Fruit fly (Drosophila melanogaster): ENCODE data around the gene Myb.

The Myb gene

dm6 chrX:15849021-15849420 lies 8.6 kb downstream of the Myb start, which contains the start of gene sun (continued):
- no peak for TF ChIP-seq Spps (tag; optimal IDR thresholded peaks at IDR 0.05)
- no peak for TF ChIP-seq Blimp-1 (GFP tag; optimal IDR thresholded peaks at IDR 0.05)
- peak; percentile 65 for TF ChIP-seq CG12659 (GFP tag; optimal IDR thresholded peaks at IDR 0.05)
- TF ChIP-seq Ets97D (GFP tag; optimal IDR thresholded peaks at IDR 0.05), result peak; percentile 67
- TF ChIP-seq gt (GFP tag; IDR thresholded peaks at IDR 0.05), result no peak
- peak; percentile 29 for TF ChIP-seq Sry-δ (GFP tag; optimal IDR thresholded peaks at IDR 0.05)
- no peak for TF ChIP-seq CG14965 (GFP tag; optimal IDR thresholded peaks at IDR 0.05; ENCODE audit: borderline replicate concordance)
- TF ChIP-seq exex (tag; optimal IDR thresholded peaks at IDR 0.05), result no peak
- no peak for TF ChIP-seq CG11398 (GFP tag; optimal IDR thresholded peaks at IDR 0.05)
- no peak for TF ChIP-seq CG3281 (GFP tag; optimal IDR thresholded peaks at IDR 0.05)
- TF ChIP-seq B-H2 (GFP tag; optimal IDR thresholded peaks at IDR 0.05), result no peak
- TF ChIP-seq CG6254 (GFP tag; optimal IDR thresholded peaks at IDR 0.05), result no peak
- no peak for TF ChIP-seq CG31441 (GFP tag; IDR thresholded peaks at IDR 0.05)
- TF ChIP-seq CG14441 (GFP tag; IDR thresholded peaks at IDR 0.05), result no peak
- peak; percentile 18 for TF ChIP-seq CG17829 (tag; optimal IDR thresholded peaks at IDR 0.05)
- no peak for TF ChIP-seq zfh2 (GFP tag; optimal IDR thresholded peaks at IDR 0.05)
- peak; percentile 10 for TF ChIP-seq Lhr (GFP tag; optimal IDR thresholded peaks at IDR 0.05)
- no peak for TF ChIP-seq Sox102F (GFP tag; optimal IDR thresholded peaks at IDR 0.05)
- peak; percentile 51 for TF ChIP-seq BEAF-32 (GFP tag; optimal IDR thresholded peaks at IDR 0.05)
- TF ChIP-seq fd96Cb (tag; optimal IDR thresholded peaks at IDR 0.05), result no peak
- peak; percentile 40 for TF ChIP-seq Myb (GFP tag; optimal IDR thresholded peaks at IDR 0.05)
- no peak for TF ChIP-seq bigmax (GFP tag; optimal IDR thresholded peaks at IDR 0.05)
- TF ChIP-seq gfzf (GFP tag; optimal IDR thresholded peaks at IDR 0.05), result peak; percentile 78
- TF ChIP-seq Pdp1 (GFP tag; optimal IDR thresholded peaks at IDR 0.05), result peak in 1 of 2 experiments; percentile 99
- TF ChIP-seq CG18599 (GFP tag; optimal IDR thresholded peaks at IDR 0.05), result no peak
- peak; percentile 55 for TF ChIP-seq CG4617 (GFP tag; optimal IDR thresholded peaks at IDR 0.05; ENCODE audit: borderline replicate concordance)
- TF ChIP-seq BtbVII (GFP tag; optimal IDR thresholded peaks at IDR 0.05), result no peak
- no peak for TF ChIP-seq CG2678 (tag; optimal IDR thresholded peaks at IDR 0.05)
- 0 out of 2 replicates have a peak, but pooled peaks have one; percentile 24 for TF ChIP-seq Atf6 (GFP tag; IDR thresholded peaks at IDR 0.05)
- TF ChIP-seq pb (GFP tag; optimal IDR thresholded peaks at IDR 0.05), result no peak
- no peak for TF ChIP-seq HmgZ (tag; optimal IDR thresholded peaks at IDR 0.05)
- TF ChIP-seq mam (GFP tag; optimal IDR thresholded peaks at IDR 0.05), result no peak
- no peak for TF ChIP-seq NC2α (GFP tag; optimal IDR thresholded peaks at IDR 0.05)
- TF ChIP-seq CG1603 (tag; optimal IDR thresholded peaks at IDR 0.05), result peak; percentile 99
- peak; percentile 82 for TF ChIP-seq CG30020 (tag; optimal IDR thresholded peaks at IDR 0.05)
- 0 out of 3 replicates have a peak, but pooled peaks have one; percentile 32 for TF ChIP-seq HLH4C (GFP tag; IDR thresholded peaks at IDR 0.05; ENCODE audit: partially characterized antibody)
- TF ChIP-seq Bdp1 (GFP tag; optimal IDR thresholded peaks at IDR 0.05), result no peak
- no peak for TF ChIP-seq Fer3 (tag; optimal IDR thresholded peaks at IDR 0.05)
- TF ChIP-seq Mes4 (GFP tag; optimal IDR thresholded peaks at IDR 0.05), result no peak
- TF ChIP-seq stwl (tag; optimal IDR thresholded peaks at IDR 0.05), result peak; percentile 56
- no peak for TF ChIP-seq CG8089 (GFP tag; optimal IDR thresholded peaks at IDR 0.05)
- TF ChIP-seq CG34422 (GFP tag; IDR thresholded peaks at IDR 0.05), result no peak
- peak; percentile 23 for TF ChIP-seq CG14710 (tag; optimal IDR thresholded peaks at IDR 0.05)
- peak; percentile 66 for TF ChIP-seq sens (GFP tag)
- TF ChIP-seq CG9797 (GFP tag; optimal IDR thresholded peaks at IDR 0.05), result peak; percentile 69
- peak in 1 of 2 experiments; percentile 50 for TF ChIP-seq crp (GFP tag; optimal IDR thresholded peaks at IDR 0.05)
- TF ChIP-seq Doc3 (GFP tag; IDR thresholded peaks at IDR 0.05; ENCODE audit: partially characterized antibody), result 0 out of 3 replicates have a peak, but pooled peaks have one; percentile 37
- no peak for TF ChIP-seq CG4854 (GFP tag; optimal IDR thresholded peaks at IDR 0.05)
- no peak for TF ChIP-seq CG9817 (tag; optimal IDR thresholded peaks at IDR 0.05)
